Worm (Caenorhabditis elegans): Measurements from ENCODE around the gene H43I07.4.

DNA sequence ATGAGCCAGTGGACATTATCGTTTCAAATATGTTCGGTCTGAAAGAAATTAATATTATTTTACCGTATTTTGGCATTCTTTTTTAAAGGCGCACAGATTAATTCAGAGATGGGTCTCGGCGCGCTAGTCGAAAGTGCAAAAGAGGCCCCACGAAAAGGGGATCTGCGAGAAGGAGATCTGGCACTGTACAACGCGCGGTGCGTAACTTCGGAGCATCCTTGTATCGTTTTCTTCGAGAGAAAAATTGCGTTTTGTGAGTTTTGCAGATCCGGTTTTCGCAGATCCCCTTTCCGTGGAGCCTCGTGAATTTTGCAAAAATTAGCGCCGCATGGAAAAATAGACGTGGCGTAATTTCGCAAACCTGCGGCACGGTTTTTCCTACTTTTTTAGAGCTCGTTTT lies 34.2 kb upstream of the H43I07.4 start:
- TF ChIP-seq ceh-13 (GFP tag; optimal IDR thresholded peaks at IDR 0.05) (peak; percentile 35), flt-1 (GFP tag; IDR thresholded peaks at IDR 0.05) (no peak), F13C5.2 (tag; optimal IDR thresholded peaks at IDR 0.05) (no peak), aly-1 (tag; optimal IDR thresholded peaks at IDR 0.05) (no peak), ama-1 (optimal IDR thresholded peaks at IDR 0.05) (no peak), ets-7 (tag; optimal IDR thresholded peaks at IDR 0.05) (peak; percentile 6), pes-1 (GFP tag; IDR thresholded peaks at IDR 0.05) (peak; percentile 68), ceh-36 (tag; optimal IDR thresholded peaks at IDR 0.05) (no peak), scrt-1 (GFP tag; IDR thresholded peaks at IDR 0.05) (peak; percentile 64; the same call in 1 of the 2 replicates), hmg-4 (GFP tag; optimal IDR thresholded peaks at IDR 0.05) (no peak), B0310.2 (tag; optimal IDR thresholded peaks at IDR 0.05) (no peak), tbx-11 (GFP tag; IDR thresholded peaks at IDR 0.05) (no peak)

Data from whole organism, early embryonic.